Worm (Caenorhabditis elegans): ENCODE data around the gene mrpl-21.
A peak's percentile ranks its signal among the peaks of the same experiment; 100 is the strongest.

mrpl-21 gene

DNA sequence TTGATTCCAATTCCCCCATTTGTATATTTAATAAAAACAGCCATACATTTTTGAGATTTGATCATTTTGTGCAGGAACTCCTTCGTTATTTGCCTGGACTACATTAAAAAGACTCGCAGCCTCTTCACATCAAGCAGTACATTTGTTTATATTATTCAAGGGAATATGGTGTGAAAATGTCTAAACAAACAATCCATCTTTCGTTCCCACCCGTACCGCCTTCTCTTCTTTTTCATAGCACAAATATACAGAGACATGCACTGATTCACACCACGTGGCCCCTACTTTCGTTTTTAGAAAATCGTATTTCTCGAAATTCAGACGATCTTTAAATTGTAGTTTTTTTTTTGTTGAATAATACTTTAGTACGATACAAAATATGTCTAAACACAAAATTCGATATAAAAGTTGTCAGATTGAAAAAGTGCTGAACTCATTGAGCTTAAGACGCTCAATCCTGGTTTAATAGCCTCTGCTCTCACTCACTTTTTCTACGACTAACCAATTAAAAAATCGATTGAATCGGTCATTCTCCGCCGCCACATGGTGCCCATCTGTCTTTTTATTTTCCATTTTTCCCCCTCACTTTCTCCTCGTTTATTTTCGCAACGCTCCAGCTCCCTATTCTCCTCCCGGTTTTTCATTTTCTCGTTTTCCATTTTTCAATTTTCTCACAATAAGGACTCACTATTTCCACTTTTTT is 47.9 kb downstream of the mrpl-21 start (continued):
- no peak for TF ChIP-seq ceh-82 (tag; optimal IDR thresholded peaks at IDR 0.05)
- peak; percentile 90 for TF ChIP-seq nhr-102 (tag; optimal IDR thresholded peaks at IDR 0.05)
- peak; percentile 48 for TF ChIP-seq spr-1 (tag; optimal IDR thresholded peaks at IDR 0.05)
- no peak for TF ChIP-seq daf-8 (GFP tag; IDR thresholded peaks at IDR 0.05)
- TF ChIP-seq lin-38 (GFP tag; IDR thresholded peaks at IDR 0.05), result peak; percentile 67
- peak; percentile 30; the same call in 1 of the 2 replicates for TF ChIP-seq dmd-6 (GFP tag; IDR thresholded peaks at IDR 0.05)
- peak; percentile 66; the same call in 1 of the 2 replicates for TF ChIP-seq Y105C5A.15 (GFP tag; IDR thresholded peaks at IDR 0.05)
- peak; percentile 82 for TF ChIP-seq daf-19 (GFP tag; conservative IDR thresholded peaks at IDR 0.05)
- peak; percentile 52 for TF ChIP-seq hmg-1.1 (GFP tag; IDR thresholded peaks at IDR 0.05)
- TF ChIP-seq zfp-3 (GFP tag; conservative IDR thresholded peaks at IDR 0.05), result peak; percentile 95
- TF ChIP-seq F26F4.8 (GFP tag; conservative IDR thresholded peaks at IDR 0.05), result no peak
- TF ChIP-seq egl-27 (tag; optimal IDR thresholded peaks at IDR 0.05), result no peak

DNA sequence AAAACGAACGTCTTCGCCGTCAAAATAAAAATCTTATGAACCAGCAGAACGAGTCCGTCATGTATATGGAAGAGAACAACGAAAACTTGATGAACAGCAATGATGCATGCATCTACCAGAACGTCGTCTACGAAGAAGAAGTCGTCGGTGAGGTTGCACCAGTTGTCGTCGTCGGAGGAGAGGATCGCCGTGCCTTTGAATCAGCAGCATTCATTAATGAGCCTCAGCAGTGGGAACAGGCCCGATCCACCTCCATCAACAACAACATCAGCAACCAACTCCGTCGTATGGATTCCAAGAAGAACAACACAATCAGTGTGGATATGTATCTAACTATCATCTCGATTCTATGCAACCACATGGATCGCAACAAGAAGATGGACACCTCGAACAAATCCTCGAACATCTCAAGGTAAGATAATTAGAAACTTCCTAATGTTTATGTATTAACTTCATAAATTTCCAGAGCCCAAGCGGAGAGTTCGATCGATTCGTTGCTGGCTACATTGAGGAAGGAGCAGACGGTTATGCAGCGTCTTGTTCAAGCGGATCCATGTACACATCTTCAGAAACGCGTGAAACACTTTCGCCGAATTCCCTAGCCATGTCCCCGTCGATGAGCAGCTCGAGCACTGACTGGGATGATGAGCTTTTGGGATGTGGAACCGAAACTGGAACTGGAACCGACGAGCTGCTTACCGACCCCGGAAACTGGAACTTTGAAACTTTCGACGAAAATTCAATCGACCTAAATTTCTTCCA is 48.8 kb downstream of the mrpl-21 start:
- no peak for TF ChIP-seq nhr-48 (tag; optimal IDR thresholded peaks at IDR 0.05)
- no peak for TF ChIP-seq nhr-77 (tag; optimal IDR thresholded peaks at IDR 0.05)
- TF ChIP-seq ceh-28 (tag; optimal IDR thresholded peaks at IDR 0.05), result no peak
- no peak for TF ChIP-seq nhr-11 (tag; optimal IDR thresholded peaks at IDR 0.05)
- TF ChIP-seq nhr-25 (tag; optimal IDR thresholded peaks at IDR 0.05; ENCODE audit: borderline replicate concordance, insufficient read depth), result no peak
- no peak for TF ChIP-seq ces-1 (GFP tag; optimal IDR thresholded peaks at IDR 0.05)
- TF ChIP-seq ZK546.5 (tag; optimal IDR thresholded peaks at IDR 0.05), result no peak
- TF ChIP-seq mxl-2 (GFP tag; conservative IDR thresholded peaks at IDR 0.05), result no peak
- TF ChIP-seq hif-1 (tag; optimal IDR thresholded peaks at IDR 0.05), result no peak
- no peak for TF ChIP-seq lsy-2 (tag; optimal IDR thresholded peaks at IDR 0.05)
- no peak for TF ChIP-seq aly-2 (tag; optimal IDR thresholded peaks at IDR 0.05)
- peak; percentile 60 for TF ChIP-seq egl-43 (GFP tag; IDR thresholded peaks at IDR 0.05)
- 0 out of 2 replicates have a peak, but pooled peaks have one; percentile 14 for TF ChIP-seq pha-4 (GFP tag; IDR thresholded peaks at IDR 0.05)
- TF ChIP-seq pha-4 (tag; optimal IDR thresholded peaks at IDR 0.05), result no peak
- peak; percentile 25; the same call in 1 of the 2 replicates for TF ChIP-seq set-16 (GFP tag; IDR thresholded peaks at IDR 0.05)
- no peak for TF ChIP-seq lin-15B (tag; optimal IDR thresholded peaks at IDR 0.05)
- no peak for TF ChIP-seq nhr-102 (tag; optimal IDR thresholded peaks at IDR 0.05)
- no peak for TF ChIP-seq snpc-1.2 (GFP tag; IDR thresholded peaks at IDR 0.05)
- TF ChIP-seq nhr-111 (GFP tag; optimal IDR thresholded peaks at IDR 0.05), result no peak
- TF ChIP-seq lin-38 (GFP tag; IDR thresholded peaks at IDR 0.05), result no peak
- no peak for TF ChIP-seq F49E8.2 (tag; optimal IDR thresholded peaks at IDR 0.05; ENCODE audit: borderline replicate concordance)
- TF ChIP-seq ceh-82 (tag; optimal IDR thresholded peaks at IDR 0.05), result no peak
- TF ChIP-seq ZK337.2 (GFP tag; IDR thresholded peaks at IDR 0.05), result 0 out of 2 replicates have a peak, but pooled peaks have one; percentile 35
- TF ChIP-seq unc-39 (tag; optimal IDR thresholded peaks at IDR 0.05), result no peak
- peak; percentile 97 for TF ChIP-seq aha-1 (tag)

- no peak for TF ChIP-seq dmd-8 (GFP tag; IDR thresholded peaks at IDR 0.05)
- TF ChIP-seq Y75B8A.6 (GFP tag; IDR thresholded peaks at IDR 0.05), result peak; percentile 51; the same call in 1 of the 2 replicates
- TF ChIP-seq nhr-48 (tag; optimal IDR thresholded peaks at IDR 0.05), result peak; percentile 82
- peak; percentile 4 for TF ChIP-seq duxl-1 (tag; optimal IDR thresholded peaks at IDR 0.05; ENCODE audit: poor library complexity)
- TF ChIP-seq sdz-12 (GFP tag; optimal IDR thresholded peaks at IDR 0.05), result peak; percentile 50
- TF ChIP-seq tag-97 (GFP tag; IDR thresholded peaks at IDR 0.05), result no peak
- TF ChIP-seq lir-3 (tag; optimal IDR thresholded peaks at IDR 0.05), result no peak
- peak; percentile 81 for TF ChIP-seq tra-1 (GFP tag; IDR thresholded peaks at IDR 0.05)
- TF ChIP-seq madf-9 (GFP tag; conservative IDR thresholded peaks at IDR 0.05), result peak; percentile 82
- peak; percentile 23 for TF ChIP-seq spr-3 (GFP tag; optimal IDR thresholded peaks at IDR 0.05)
- TF ChIP-seq snpc-4 (tag; optimal IDR thresholded peaks at IDR 0.05), result no peak
- TF ChIP-seq aly-2 (tag; optimal IDR thresholded peaks at IDR 0.05), result no peak
- TF ChIP-seq nhr-10 (tag; optimal IDR thresholded peaks at IDR 0.05), result peak; percentile 76
- no peak for TF ChIP-seq ceh-32 (tag; optimal IDR thresholded peaks at IDR 0.05; ENCODE audit: poor library complexity)
- TF ChIP-seq F49E8.2 (tag; optimal IDR thresholded peaks at IDR 0.05; ENCODE audit: borderline replicate concordance), result no peak
Observed at ce11 chrIII:4193659-4194103, 49.7 kb downstream of the mrpl-21 start, which contains the start of gene xbp-1. TSS of gene xbp-1 (plus strand) at chrIII:4193809.

Data from whole organism, L4 larva.